Worm (Caenorhabditis elegans): ENCODE results near the gene str-30.

Gene str-30

DNA sequence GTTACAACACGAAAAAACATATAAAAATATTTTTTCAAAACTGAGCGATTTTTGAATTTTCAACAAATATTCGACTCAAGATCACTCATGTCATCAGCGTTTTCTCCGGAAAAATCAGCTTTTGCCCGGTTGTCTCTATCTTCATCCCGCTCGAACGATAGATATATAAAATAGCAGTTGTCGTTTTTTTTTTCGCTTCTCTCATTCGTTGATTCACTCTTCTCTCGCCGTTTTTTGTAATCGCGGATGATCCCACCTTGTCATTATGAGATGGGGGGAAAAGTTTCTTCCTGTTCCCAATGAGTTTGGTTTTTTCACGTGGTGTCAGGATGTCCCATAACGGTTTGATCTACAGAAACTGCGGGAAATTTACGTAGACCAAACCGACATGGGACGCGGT lies 29.6 kb upstream of the str-30 start:
- TF ChIP-seq eyg-1 (tag; optimal IDR thresholded peaks at IDR 0.05) (no peak), ceh-19 (GFP tag; optimal IDR thresholded peaks at IDR 0.05) (no peak), ama-1 (optimal IDR thresholded peaks at IDR 0.05) (no peak), F13H6.1 (tag; optimal IDR thresholded peaks at IDR 0.05) (no peak), ceh-45 (GFP tag; IDR thresholded peaks at IDR 0.05) (no peak), ceh-6 (GFP tag; optimal IDR thresholded peaks at IDR 0.05) (no peak), sox-2 (GFP tag; IDR thresholded peaks at IDR 0.05) (no peak), sdc-2 (tag; optimal IDR thresholded peaks at IDR 0.05) (no peak), fkh-6 (tag; optimal IDR thresholded peaks at IDR 0.05) (no peak), unc-3 (GFP tag; conservative IDR thresholded peaks at IDR 0.05) (no peak), unc-3 (tag; optimal IDR thresholded peaks at IDR 0.05) (no peak), madf-2 (tag; optimal IDR thresholded peaks at IDR 0.05) (no peak), odd-2 (tag; optimal IDR thresholded peaks at IDR 0.05) (no peak), K09A11.1 (tag; optimal IDR thresholded peaks at IDR 0.05; ENCODE audit: insufficient read depth) (no peak), nfya-1 (tag; optimal IDR thresholded peaks at IDR 0.05) (no peak), ceh-18 (tag; optimal IDR thresholded peaks at IDR 0.05) (no peak), fax-1 (tag; optimal IDR thresholded peaks at IDR 0.05) (no peak), pqm-1 (tag; optimal IDR thresholded peaks at IDR 0.05) (no peak), ceh-22 (tag; optimal IDR thresholded peaks at IDR 0.05) (no peak)

DNA sequence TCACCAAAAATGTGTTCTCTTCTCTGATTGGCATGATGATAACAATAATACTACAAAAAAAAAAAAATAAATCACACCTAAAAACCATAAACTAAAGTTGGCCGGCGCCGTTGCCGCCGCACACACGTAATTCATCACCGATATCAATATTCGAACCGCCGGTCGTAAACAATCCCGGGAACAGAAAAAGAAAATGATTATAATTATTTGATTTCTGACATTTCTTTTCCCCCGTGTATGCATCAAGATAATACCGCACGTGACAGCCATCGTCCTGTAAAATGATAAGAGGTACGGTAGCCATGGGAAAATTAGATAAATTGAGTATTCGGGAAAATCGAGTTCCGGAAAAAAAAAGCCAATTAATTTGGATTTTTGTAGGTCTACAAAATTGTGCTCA lies 27.8 kb upstream of the str-30 start:
- TF ChIP-seq elt-2 (tag; optimal IDR thresholded peaks at IDR 0.05) = peak; percentile 74
- TF ChIP-seq npax-4 (tag; optimal IDR thresholded peaks at IDR 0.05) = no peak
- no peak for TF ChIP-seq mec-3 (tag; optimal IDR thresholded peaks at IDR 0.05; ENCODE audit: borderline replicate concordance)

DNA sequence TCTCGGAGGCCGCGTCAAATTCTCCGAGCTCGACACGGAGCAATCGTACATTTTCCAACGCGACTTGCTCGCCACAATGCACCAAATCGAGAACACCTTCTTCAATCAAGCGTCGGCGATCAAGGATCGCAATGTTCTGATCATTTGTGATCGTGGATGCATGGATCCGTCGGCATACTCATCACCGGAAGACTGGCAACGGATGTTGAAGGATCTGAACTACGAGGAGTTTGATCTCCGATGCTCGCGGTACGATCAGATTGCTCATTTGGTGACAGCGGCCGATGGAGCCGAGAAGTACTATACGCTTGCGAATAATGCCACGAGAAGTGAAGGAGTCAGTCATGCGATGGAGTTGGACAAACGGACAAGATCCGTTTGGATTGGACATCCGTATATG lies 26.4 kb upstream of the str-30 start:
- no peak for TF ChIP-seq C08G9.2 (tag; optimal IDR thresholded peaks at IDR 0.05)
- no peak for TF ChIP-seq mec-3 (tag; optimal IDR thresholded peaks at IDR 0.05; ENCODE audit: borderline replicate concordance)
- no peak for TF ChIP-seq hlh-13 (GFP tag; optimal IDR thresholded peaks at IDR 0.05)
- TF ChIP-seq ceh-48 (tag; optimal IDR thresholded peaks at IDR 0.05) = no peak
- no peak for TF ChIP-seq unc-3 (GFP tag; conservative IDR thresholded peaks at IDR 0.05)
- TF ChIP-seq unc-3 (tag; optimal IDR thresholded peaks at IDR 0.05) = no peak
- TF ChIP-seq K02D7.2 (tag; optimal IDR thresholded peaks at IDR 0.05) = no peak
- TF ChIP-seq ceh-2 (tag; optimal IDR thresholded peaks at IDR 0.05) = no peak
- no peak for TF ChIP-seq nfya-1 (tag; optimal IDR thresholded peaks at IDR 0.05)
- no peak for TF ChIP-seq nhr-11 (tag; optimal IDR thresholded peaks at IDR 0.05)
- no peak for TF ChIP-seq ref-2 (tag; optimal IDR thresholded peaks at IDR 0.05)
- no peak for TF ChIP-seq unc-86 (tag; optimal IDR thresholded peaks at IDR 0.05)

DNA sequence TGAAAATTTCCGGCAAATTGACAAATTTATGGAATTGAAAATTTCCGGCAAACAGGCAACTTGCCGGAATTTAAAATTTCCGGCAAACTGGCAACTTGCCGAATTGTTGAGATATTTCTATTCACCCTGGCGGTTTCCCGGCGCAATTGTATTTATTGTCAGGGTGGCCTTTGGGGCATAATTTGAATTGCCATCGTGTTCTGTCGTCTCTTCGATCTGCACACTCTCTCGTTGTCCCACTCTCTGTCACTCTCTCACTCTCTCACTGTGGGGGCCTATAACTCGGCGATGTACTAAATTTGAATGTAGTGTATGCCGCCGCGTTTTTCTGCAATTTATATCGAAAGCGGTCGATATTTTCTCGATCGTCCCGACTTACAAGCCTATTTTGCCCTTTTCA lies 21.9 kb upstream of the str-30 start:
- no peak for TF ChIP-seq nhr-11 (tag; optimal IDR thresholded peaks at IDR 0.05)
- no peak for TF ChIP-seq C38D4.7 (GFP tag; optimal IDR thresholded peaks at IDR 0.05)

DNA sequence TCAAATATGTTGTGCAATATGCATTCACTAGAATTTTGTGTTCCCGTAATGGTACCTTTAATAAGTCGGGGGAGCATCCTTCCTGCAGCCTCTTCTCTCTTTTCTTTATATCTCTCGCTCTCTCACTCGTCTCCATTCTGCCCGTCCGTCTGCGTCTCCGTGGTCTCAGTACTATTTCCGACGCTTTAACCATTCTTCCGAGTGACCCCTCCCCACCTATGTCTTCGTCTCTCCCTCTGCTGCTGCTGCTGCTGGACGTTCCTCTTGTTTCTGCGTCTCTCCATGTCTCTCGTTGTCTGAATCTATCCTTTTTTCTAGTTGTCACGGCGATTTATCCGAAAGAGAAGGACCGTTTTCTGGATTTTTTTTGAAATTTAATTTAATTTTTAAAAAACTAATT lies 21.0 kb upstream of the str-30 start:
- TF ChIP-seq che-1 (tag; optimal IDR thresholded peaks at IDR 0.05) (no peak), hlh-30 (tag; optimal IDR thresholded peaks at IDR 0.05; ENCODE audit: insufficient read depth) (peak; percentile 53), ceh-14 (tag; optimal IDR thresholded peaks at IDR 0.05) (peak; percentile 30), C08G9.2 (tag; optimal IDR thresholded peaks at IDR 0.05) (peak; percentile 19), madf-2 (tag; optimal IDR thresholded peaks at IDR 0.05) (no peak), sdc-2 (tag; optimal IDR thresholded peaks at IDR 0.05) (no peak), nfya-1 (tag; optimal IDR thresholded peaks at IDR 0.05) (peak; percentile 83), ceh-31 (tag; optimal IDR thresholded peaks at IDR 0.05) (peak; percentile 81), unc-42 (tag; optimal IDR thresholded peaks at IDR 0.05) (peak; percentile 36), ttx-3 (tag; optimal IDR thresholded peaks at IDR 0.05) (no peak), K02D7.2 (tag; optimal IDR thresholded peaks at IDR 0.05) (no peak), hlh-8 (tag; optimal IDR thresholded peaks at IDR 0.05) (no peak), pros-1 (tag; optimal IDR thresholded peaks at IDR 0.05) (peak; percentile 30), unc-55 (GFP tag; optimal IDR thresholded peaks at IDR 0.05) (peak; percentile 74), pha-4 (tag; optimal IDR thresholded peaks at IDR 0.05) (no peak), ref-2 (tag; optimal IDR thresholded peaks at IDR 0.05) (peak; percentile 68), F13H6.1 (tag; optimal IDR thresholded peaks at IDR 0.05) (peak; percentile 82), lin-11 (tag; optimal IDR thresholded peaks at IDR 0.05) (no peak), ceh-18 (tag; optimal IDR thresholded peaks at IDR 0.05) (peak; percentile 24), ceh-34 (tag; optimal IDR thresholded peaks at IDR 0.05) (peak; percentile 49)
